Fruit fly (Drosophila melanogaster): ENCODE measurements around the gene CG13481.

DNA sequence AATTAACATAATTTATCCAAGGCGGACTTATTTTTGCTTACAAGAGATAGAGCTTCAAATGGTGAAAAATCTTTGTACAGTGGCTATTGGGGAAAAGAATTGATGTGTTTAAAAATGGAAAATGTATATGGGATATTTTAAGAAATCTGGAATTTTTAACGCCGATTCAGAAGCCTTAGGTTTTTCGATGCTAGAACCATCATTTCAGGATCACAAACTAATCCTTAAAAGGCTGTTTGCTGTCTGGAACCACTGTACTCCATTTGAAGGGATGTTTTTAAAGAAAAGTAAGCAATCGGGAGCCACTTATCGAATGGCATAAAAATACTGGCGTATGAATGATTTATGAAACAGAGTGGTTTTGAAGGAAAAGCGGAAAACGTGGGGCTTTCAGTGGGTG, 48.9 kb downstream of the CG13481 start:
- TF ChIP-seq CTCF (optimal IDR thresholded peaks at IDR 0.05) (no peak), CG8478 (optimal IDR thresholded peaks at IDR 0.05) (no peak)
